Worm (Caenorhabditis elegans): ENCODE results near the gene W05B10.6.

- TF ChIP-seq F13C5.2 (tag; optimal IDR thresholded peaks at IDR 0.05), result no peak
- no peak for TF ChIP-seq ets-7 (tag; optimal IDR thresholded peaks at IDR 0.05)
- no peak for TF ChIP-seq ceh-36 (tag; optimal IDR thresholded peaks at IDR 0.05)
- TF ChIP-seq ama-1 (optimal IDR thresholded peaks at IDR 0.05), result no peak
- TF ChIP-seq tbx-11 (GFP tag; IDR thresholded peaks at IDR 0.05), result no peak
Measured at ce11 chrV:12632048-12632447, 26.0 kb downstream of the W05B10.6 start, which contains the start of gene srx-113.
